Worm (Caenorhabditis elegans) whole organism, dauer: Measurements from ENCODE around the gene sqt-2.

Source experiments
- unc-62 ChIP-seq: sonication (generic microtip); optimal IDR thresholded peaks from 2 replicates; lab custom pipeline; 2017; ENCODE audit warnings: missing biosample characterization, missing genetic modification reagents, missing genetic modification characterization

sqt-2 gene

DNA sequence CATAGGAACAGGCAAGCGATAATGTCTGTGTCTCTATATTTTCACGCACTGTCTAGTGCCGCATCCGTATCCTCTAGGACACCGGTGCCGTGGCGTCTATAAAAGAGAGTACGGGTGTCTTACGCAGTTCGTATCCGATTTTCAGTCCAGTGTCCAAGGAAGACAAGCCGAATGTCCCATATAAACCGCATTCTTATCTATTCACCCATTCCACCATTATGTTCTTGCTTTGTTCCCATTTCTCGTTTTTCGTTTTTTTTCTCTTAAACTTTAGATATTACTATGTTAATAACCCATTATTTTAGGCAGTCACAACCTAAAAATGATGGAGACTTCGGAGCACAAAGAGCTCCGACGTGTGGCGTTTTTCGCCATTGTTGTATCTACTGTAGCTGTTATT lies at the start of gene sqt-2:
TSS of gene sqt-2 (plus strand) at position 301 of the 400 bp plus-strand sequence.
- no peak for TF ChIP-seq unc-62 (GFP tag; lab: Kevin White, UChicago)

DNA sequence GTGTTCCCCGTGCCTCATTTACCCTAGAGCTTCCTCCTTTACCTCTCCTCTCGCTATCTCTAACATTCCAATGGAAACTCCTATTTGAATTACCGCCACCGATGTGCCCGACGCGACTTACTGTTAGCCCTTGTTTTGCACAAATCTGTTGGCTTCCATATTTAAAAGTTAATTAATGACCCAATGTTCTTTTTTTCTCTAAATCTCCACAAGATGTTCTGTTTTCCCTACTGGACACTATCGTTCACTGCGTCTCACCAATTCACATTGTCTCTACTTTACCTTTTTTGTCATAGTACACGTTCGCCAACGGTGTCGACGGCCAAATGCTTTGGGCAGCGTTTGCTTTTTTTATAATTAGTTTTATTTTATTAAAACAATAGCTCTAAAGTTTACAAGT lies 22.5 kb upstream of the sqt-2 start:
- no peak for TF ChIP-seq unc-62 (GFP tag; lab: Kevin White, UChicago)

DNA sequence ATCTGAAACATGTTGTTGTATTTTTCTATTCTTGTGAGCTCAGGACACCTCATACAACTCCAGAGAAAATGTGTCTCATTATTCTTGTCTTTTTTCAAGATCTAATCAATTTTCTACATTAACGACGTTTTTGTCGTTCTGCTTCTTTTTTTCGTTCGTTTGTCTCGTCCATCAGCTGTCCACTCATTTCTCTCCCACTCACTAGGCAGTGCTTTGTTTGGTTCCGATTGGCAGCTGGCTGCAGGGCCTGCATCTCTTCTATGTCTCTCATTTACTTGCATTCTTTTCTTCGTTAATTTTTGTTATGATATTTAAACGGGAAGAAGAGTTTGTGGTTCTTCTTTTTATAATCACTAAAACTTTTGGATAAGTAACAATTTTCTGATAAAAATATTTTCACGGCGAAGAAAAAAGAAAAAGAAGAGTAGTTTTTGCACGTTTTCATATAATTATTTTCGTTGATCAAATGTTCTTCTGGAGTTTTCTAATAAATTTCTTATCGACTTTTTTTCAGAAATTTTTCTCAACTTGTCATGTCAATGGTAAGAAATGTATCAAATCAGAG lies 21.7 kb upstream of the sqt-2 start, which contains the start of gene 2L52.1:
TSS of gene 2L52.1 (plus strand) at position 515 of the 565 bp plus-strand sequence.
- no peak for TF ChIP-seq unc-62 (GFP tag; lab: Kevin White, UChicago)

DNA sequence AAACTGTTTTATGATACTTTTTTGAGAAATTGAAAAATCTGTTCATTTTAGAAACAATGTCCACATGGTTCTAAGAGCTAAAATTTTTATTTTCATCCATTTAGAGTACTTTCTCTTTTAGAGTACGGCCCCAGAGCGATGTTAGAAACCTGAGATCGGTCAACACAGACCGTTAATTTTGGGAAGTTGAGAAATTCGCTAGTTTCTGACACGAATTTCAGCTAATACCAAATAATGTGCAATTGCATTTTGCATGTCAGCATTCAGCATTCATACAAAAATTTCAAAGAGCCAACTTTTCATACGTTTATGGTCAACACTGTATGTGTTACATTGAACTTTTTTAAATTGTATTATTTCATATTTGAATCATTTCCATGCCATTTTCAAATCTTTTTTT lies 18.3 kb upstream of the sqt-2 start:
- no peak for TF ChIP-seq unc-62 (GFP tag; lab: Kevin White, UChicago)

DNA sequence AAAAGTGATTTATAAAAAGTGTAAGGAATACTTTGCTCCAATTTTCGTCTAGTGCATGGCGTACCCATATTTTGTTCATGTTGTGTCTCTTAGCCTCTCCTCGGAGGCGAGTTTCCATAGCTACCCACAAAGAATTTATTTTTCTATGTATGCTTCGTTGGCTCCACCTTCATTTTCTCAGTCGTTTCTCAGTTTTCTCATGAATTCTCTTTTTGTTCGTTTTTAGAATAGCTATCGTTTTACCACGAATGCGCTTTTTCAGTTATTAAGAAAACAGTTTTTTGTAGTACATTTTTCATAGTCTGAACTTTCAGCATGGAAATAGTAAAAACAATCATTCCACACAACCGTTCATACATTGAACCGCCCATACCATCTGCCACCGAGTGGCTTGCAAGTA lies 16.8 kb upstream of the sqt-2 start, which contains the start of gene osta-1:
TSS of gene osta-1 (plus strand) at position 309 of the 400 bp plus-strand sequence.
- TF ChIP-seq unc-62 (GFP tag; lab: Kevin White, UChicago) = no peak

DNA sequence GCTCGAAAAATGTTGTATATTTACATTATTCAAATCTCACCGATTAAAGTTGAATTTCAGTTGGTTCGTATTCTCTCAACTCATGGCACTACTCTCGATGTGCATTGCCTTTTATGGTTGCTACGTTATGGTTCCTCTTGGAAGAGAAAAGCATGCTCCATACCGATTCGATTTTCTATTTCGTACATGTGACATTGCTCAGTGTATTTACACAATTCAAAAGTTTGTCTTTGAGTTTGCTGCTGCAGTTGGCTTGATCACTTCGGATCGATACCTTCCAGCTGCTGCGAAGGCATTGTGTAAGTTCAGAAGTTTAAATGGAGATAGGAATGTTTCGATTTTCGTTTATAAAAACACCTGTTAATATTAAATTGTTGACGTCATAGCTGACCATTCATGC lies 14.9 kb upstream of the sqt-2 start:
- TF ChIP-seq unc-62 (GFP tag; lab: Kevin White, UChicago) = no peak

DNA sequence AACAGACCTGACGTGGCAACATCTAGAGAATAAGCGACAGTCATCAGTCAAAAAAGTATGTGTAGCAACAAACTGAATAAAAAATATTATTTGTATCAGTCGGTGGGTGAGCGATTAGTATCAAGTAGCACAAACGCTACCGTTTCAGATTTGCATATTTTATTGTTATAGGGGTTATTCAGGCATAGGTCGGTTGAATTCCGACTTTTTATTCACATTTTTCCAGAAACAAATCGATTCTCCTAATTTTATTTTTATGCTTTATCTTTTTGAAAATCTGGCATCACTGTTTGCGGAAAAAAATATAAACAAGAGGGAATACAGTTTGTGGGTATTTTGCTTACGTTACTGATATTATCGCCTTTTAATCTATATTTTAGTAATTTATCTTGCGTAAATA lies 11.3 kb upstream of the sqt-2 start, which contains the start of gene best-4:
TSS of gene best-4 (minus strand) at position 101 of the 400 bp plus-strand sequence.
- no peak for TF ChIP-seq unc-62 (GFP tag; lab: Kevin White, UChicago)

DNA sequence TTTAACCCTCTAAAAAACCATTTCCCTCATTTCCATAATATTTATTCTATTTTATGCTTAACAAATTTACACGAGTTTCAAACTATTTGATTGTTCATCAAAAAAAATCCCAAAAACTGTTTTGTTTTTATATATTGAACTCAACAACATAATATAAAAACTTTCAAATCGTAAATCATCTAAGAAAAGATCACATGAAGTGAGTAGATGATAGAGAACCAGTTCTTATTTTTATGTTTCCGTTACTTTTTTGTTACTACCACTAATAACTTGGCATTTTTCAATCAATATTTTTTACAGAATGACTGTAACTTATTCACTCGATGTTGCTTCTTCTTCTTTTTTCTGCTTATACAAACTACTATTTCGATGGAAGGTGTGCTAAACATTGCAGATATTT lies 10.4 kb upstream of the sqt-2 start, which contains the start of gene best-3:
TSS of gene best-3 (plus strand) at position 301 of the 400 bp plus-strand sequence.
- TF ChIP-seq unc-62 (GFP tag; lab: Kevin White, UChicago) = no peak

DNA sequence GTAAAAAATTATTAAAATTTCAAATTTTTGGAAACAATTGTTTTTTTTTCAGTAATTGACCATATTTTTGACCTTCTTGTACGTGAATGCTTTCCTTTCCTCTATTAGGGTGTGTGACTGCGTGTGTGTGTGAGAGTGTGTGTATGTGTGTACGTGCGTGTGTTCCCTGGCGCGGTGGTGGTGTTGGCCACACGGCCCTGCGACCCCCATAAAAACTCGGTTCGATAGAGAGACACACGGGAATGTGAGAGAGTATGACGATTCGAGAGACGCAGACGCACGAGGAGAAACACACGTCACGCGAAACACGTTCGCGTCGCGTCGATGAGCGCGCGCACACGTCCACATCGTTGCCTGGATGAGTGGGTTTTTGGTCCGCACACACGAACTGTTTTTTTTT lies 4.3 kb upstream of the sqt-2 start:
- TF ChIP-seq unc-62 (GFP tag; lab: Kevin White, UChicago) = no peak

DNA sequence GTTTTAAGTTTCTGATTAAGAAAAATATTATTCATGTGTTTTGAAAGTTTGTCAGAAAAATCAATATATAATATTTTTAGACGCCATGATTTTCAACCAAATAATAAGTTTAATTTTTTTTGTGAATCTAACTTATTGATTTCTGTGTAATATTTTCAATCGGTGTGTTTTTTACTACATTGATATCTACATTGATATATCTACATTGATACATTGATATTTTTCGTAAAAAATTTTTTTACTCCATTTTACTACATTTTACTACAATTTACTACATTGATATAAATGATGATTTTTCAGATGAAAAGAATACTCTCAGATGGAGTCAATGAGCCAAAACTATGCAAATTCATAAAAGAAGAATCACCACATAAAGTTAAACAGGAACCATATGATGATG lies 3.9 kb upstream of the sqt-2 start, which contains the start of gene gmeb-1:
TSS of gene gmeb-1 (plus strand) at position 301 of the 400 bp plus-strand sequence.
- TF ChIP-seq unc-62 (GFP tag; lab: Kevin White, UChicago) = no peak

DNA sequence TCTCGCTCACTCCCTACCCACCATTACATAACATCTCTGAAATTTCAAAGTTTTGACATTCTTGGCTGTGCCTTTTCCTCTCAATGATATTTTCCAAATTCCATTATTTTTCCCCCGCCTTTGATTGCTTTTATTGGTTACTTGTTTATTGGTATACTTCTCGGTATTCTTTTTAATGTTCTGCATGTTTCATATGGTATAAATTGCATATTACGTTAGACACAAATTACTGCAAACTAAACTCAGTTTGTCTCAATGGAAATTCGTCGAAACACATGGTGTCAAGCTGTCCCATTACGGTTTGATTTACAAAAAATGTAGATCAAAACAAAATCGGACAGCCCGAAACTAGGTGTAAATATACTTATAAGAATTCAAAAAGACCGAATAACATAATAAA lies 1.2 kb upstream of the sqt-2 start:
- no peak for TF ChIP-seq unc-62 (GFP tag; lab: Kevin White, UChicago)

DNA sequence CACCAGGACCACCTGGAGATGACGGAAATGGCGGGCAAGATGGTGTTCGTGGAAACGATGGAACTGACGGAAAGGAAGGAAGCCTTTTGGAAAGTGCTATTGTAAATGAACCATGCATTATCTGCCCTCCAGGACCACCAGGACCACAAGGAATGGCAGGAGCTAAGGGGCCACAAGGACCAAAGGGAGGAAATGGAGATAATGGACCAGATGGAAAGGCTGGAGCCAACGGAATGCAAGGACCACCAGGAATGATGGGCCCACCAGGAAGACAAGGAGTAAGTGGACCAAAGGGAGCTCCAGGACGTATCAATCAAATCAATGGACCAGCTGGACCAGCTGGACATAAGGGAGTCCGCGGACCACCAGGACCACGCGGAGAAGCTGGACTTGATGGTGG lies 614 bp downstream of the sqt-2 start:
- TF ChIP-seq unc-62 (GFP tag; lab: Kevin White, UChicago) = no peak

DNA sequence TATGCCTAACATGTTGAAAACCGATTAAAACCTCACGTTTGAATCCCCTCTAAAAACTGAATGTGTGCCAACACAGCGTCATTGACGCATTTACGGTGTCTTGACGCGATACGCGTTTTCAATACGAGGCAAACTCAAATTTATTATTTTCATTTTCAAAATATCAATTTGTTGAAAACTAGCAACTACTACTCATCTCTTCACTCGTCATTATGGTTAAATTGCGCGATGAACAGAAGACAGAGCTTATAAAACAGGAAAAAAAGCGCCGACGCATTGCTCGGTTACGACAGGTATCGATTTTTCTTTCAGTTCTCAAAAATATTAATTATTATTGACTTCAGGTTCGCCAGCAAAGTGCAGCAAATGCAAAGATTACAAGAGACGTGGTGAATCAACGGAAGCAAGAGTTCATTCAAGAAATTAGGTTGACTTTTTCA lies 1.5 kb downstream of the sqt-2 start, which contains the start of gene enee-1:
TSS of gene enee-1 (plus strand) at position 108 of the 440 bp plus-strand sequence.
- TF ChIP-seq unc-62 (GFP tag; lab: Kevin White, UChicago) = no peak

DNA sequence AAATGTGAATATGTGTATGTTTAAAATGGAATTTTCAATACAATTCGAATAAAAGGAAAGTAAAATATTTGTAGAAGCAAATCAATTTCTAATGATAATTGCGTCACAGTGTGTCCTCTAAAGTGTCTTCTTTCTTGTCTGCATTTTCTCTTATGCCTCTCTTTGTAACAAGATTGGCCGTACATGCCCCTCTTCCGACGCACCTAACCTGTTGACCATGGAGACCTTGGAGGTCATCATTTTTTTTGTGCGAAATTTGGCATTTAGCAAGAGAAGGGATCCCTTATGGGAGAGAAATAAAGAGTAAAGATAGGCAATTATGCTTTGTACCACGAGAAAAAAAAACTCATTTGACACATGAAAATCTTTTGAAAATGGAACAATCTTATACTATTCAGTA lies 5.2 kb downstream of the sqt-2 start, which contains the start of gene F23F1.4:
TSS of gene F23F1.4 (minus strand) at position 141 of the 400 bp plus-strand sequence.
- no peak for TF ChIP-seq unc-62 (GFP tag; lab: Kevin White, UChicago)

DNA sequence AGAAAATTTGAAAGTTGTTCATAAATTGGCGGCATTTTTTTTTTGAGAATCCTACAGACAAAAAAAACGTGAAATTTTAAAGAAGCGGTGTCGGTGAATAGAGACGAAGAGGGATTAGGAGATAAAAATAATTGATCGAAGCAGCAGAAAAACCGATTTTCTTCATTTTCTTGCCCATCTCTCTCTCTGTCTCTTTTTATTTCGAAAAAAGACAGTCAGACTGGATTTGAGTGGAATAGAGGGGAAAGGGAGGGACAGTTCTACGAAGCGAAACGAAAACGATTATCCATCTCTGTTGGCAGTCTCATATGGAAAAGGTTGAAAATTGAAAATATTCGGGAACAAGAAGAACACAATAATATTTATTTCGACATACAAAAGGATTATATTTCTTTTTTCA lies 6.5 kb downstream of the sqt-2 start:
- no peak for TF ChIP-seq unc-62 (GFP tag; lab: Kevin White, UChicago)

DNA sequence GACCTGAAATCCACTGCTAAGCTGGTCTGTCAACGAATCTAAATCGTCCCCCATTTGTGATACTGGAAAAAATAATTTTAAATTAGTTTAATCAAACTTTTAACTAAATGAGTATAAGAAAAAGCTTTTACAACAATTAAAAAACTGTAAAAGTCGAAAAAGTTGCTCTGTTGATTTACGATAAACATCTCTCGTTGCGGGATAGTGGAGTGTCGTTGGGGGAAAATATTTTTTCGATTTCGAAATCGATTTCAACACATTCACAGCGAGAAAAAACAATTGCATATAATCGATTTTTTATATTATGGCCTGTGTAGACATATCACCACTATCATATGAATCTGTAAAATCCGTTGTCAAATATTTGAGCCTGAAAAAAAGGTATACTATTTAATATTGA lies 8.4 kb downstream of the sqt-2 start, which contains the start of the genes F23F1.5 and fbxc-54:
TSS of gene F23F1.5 (minus strand) at position 64 of the 400 bp plus-strand sequence.
TSS of gene fbxc-54 (plus strand) at position 199 of the 400 bp plus-strand sequence.
- no peak for TF ChIP-seq unc-62 (GFP tag; lab: Kevin White, UChicago)

DNA sequence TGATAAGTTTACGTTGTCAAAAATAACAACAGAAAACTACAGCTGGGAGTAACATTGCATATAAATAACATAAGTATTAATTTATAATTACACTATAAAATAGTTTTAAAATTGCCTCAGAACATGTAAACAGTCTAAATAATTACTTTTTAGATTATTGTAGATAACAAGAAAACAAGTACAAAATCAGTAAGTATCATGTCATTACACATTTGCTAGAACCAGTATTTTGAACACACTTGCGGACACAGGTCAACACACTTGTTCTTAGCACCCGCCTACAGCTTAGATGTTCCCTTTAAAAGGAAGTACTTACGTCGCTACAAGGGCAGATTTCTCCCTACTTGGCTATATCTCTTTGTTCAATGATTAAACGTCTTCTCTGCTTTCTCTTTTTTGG lies 10.8 kb downstream of the sqt-2 start, which contains the start of gene F23F1.2:
TSS of gene F23F1.2 (plus strand) at position 301 of the 400 bp plus-strand sequence.
- TF ChIP-seq unc-62 (GFP tag; lab: Kevin White, UChicago) = no peak
